Worm (Caenorhabditis elegans) whole organism, young adult: Measurements from ENCODE around the gene C24H12.4.
"Not testable (repeated sequence)": the region's sequence is repeated elsewhere in the genome, so short reads cannot be mapped to it uniquely, and the experiment has no call there.

Source experiments
- C06A6.2 ChIP-seq: fragments of 200-800 bp; sonication (Bioruptor generic); conservative IDR thresholded peaks from 2 replicates; pipeline ENCODE4 v1.3.6; 2022; ENCODE audit warnings: missing genetic modification characterization, missing compliant biosample characterization
- F22D6.2 ChIP-seq: sonication (generic microtip); optimal IDR thresholded peaks from 2 replicates; lab custom pipeline; 2016; ENCODE audit warnings: mild to moderate bottlenecking, missing genetic modification characterization, missing compliant biosample characterization
- F33H1.4 ChIP-seq: fragments of 200-800 bp; sonication (Bioruptor generic); IDR thresholded peaks from 2 replicates; pipeline ENCODE4 v1.3.6; 2022; ENCODE audit warnings: missing genetic modification reagents, missing genetic modification characterization, missing compliant biosample characterization
- K11D2.4 ChIP-seq: fragments of 200-800 bp; sonication (Bioruptor generic); IDR thresholded peaks from 2 replicates; pipeline ENCODE4 v1.3.6; 2022; ENCODE audit warnings: missing genetic modification reagents, missing genetic modification characterization, missing compliant biosample characterization
- ceh-40 ChIP-seq: fragments of 200-800 bp; sonication (Bioruptor generic); IDR thresholded peaks from 2 replicates; pipeline ENCODE4 v1.3.6; 2022; ENCODE audit warnings: missing genetic modification characterization, missing compliant biosample characterization
- ceh-58 ChIP-seq: fragments of 200-800 bp; sonication (Bioruptor generic); IDR thresholded peaks from 2 replicates; pipeline ENCODE4 v1.3.6; 2022; ENCODE audit warnings: missing genetic modification characterization, missing compliant biosample characterization
- chd-7 ChIP-seq: sonication (generic microtip); optimal IDR thresholded peaks from 2 replicates; lab custom pipeline; 2016; ENCODE audit warnings: mild to moderate bottlenecking, missing genetic modification characterization, moderate library complexity, missing compliant biosample characterization
- dpff-1 ChIP-seq: sonication (generic microtip); optimal IDR thresholded peaks from 2 replicates; lab custom pipeline; 2017; ENCODE audit warnings: mild to moderate bottlenecking, missing genetic modification characterization, missing compliant biosample characterization
- madf-3 ChIP-seq: fragments of 200-800 bp; sonication (Bioruptor generic); IDR thresholded peaks from 2 replicates; pipeline ENCODE4 v1.3.6; 2022; ENCODE audit warnings: missing genetic modification reagents, missing genetic modification characterization, missing compliant biosample characterization
- unc-62 ChIP-seq: fragments of 150-350 bp; optimal IDR thresholded peaks from 2 replicates; lab custom pipeline; 2014; ENCODE audit warnings: missing biosample characterization, missing genetic modification reagents, missing genetic modification characterization

- TF ChIP-seq unc-62 (GFP tag; lab: Kevin White, UChicago); chd-7 (tag; lab: Kevin White, UChicago); dpff-1 (tag; lab: Kevin White, UChicago); madf-3; C06A6.2; F33H1.4 (GFP tag; lab: Robert Waterston, UW); F22D6.2 (tag; lab: Kevin White, UChicago); K11D2.4 (GFP tag; lab: Robert Waterston, UW); ceh-40 (GFP tag; lab: Robert Waterston, UW); ceh-58 (GFP tag; lab: Robert Waterston, UW): not testable (repeated sequence)
These were observed 5.8 kb downstream of the C24H12.4 start for ce11 chrII:416808-417207.
